Worm (Caenorhabditis elegans) whole organism, L3 larva: Measurements from ENCODE around the gene pho-7.
A peak's percentile ranks its signal among the peaks of the same experiment; 100 is the strongest.

Experiments used
- R02D3.7 ChIP-seq: fragments of 150-350 bp; optimal IDR thresholded peaks from 2 replicates; lab custom pipeline; 2014; ENCODE audit warnings: missing biosample characterization, missing genetic modification characterization
- ZK546.5 ChIP-seq: sonication (generic microtip); optimal IDR thresholded peaks from 2 replicates; lab custom pipeline; 2017; ENCODE audit warnings: missing biosample characterization, missing genetic modification characterization
- ama-1 ChIP-seq: fragments of 150-350 bp; optimal IDR thresholded peaks from 2 replicates; lab custom pipeline; 2018
- ceh-16 ChIP-seq: sonication (generic microtip); optimal IDR thresholded peaks from 2 replicates; lab custom pipeline; 2017; ENCODE audit warnings: missing biosample characterization, missing genetic modification characterization
- ceh-28 ChIP-seq: fragments of 150-350 bp; optimal IDR thresholded peaks from 2 replicates; lab custom pipeline; 2014; ENCODE audit warnings: missing biosample characterization, missing genetic modification reagents, missing genetic modification characterization
- ceh-9 ChIP-seq: sonication (generic microtip); optimal IDR thresholded peaks from 2 replicates; lab custom pipeline; 2018; ENCODE audit warnings: missing biosample characterization, missing genetic modification characterization
- daf-12 ChIP-seq: fragments of 150-350 bp; optimal IDR thresholded peaks from 2 replicates; lab custom pipeline; 2014; ENCODE audit warnings: missing biosample characterization, missing genetic modification reagents, missing genetic modification characterization
- egl-5 ChIP-seq: fragments of 150-350 bp; optimal IDR thresholded peaks from 2 replicates; lab custom pipeline; 2017; ENCODE audit warnings: missing biosample characterization, missing genetic modification reagents, missing genetic modification characterization, inconsistent platforms
- elt-1 ChIP-seq: fragments of 150-350 bp; optimal IDR thresholded peaks from 2 replicates; lab custom pipeline; 2014; ENCODE audit warnings: missing biosample characterization, missing genetic modification characterization
- elt-2 ChIP-seq: sonication (generic microtip); optimal IDR thresholded peaks from 2 replicates; lab custom pipeline; 2016; ENCODE audit warnings: missing genetic modification reagents, mild to moderate bottlenecking, missing genetic modification characterization, missing compliant biosample characterization
- elt-3 ChIP-seq, 3 experiments: fragments of 150-350 bp in 1 of 3; sonication (generic microtip) in 2 of 3; optimal IDR thresholded peaks; 2 replicates in 2 of 3; 4 replicates in 1 of 3; lab custom pipeline; 2014 to 2017; ENCODE audit warnings: missing biosample characterization in 3 of 3, missing genetic modification characterization in 3 of 3
- eor-1 ChIP-seq, 2 experiments: fragments of 150-350 bp; optimal IDR thresholded peaks; 2 replicates each; lab custom pipeline; 2014 to 2018; ENCODE audit warnings: missing biosample characterization in 2 of 2, missing genetic modification characterization in 2 of 2
- fkh-10 ChIP-seq: sonication (generic microtip); optimal IDR thresholded peaks from 2 replicates; lab custom pipeline; 2017; ENCODE audit warnings: missing biosample characterization, missing genetic modification reagents, missing genetic modification characterization
- fkh-2 ChIP-seq: fragments of 150-350 bp; optimal IDR thresholded peaks from 2 replicates; lab custom pipeline; 2014; ENCODE audit warnings: missing biosample characterization, missing genetic modification reagents, missing genetic modification characterization
- fos-1 ChIP-seq: fragments of 150-350 bp; optimal IDR thresholded peaks from 2 replicates; lab custom pipeline; 2014; ENCODE audit warnings: missing biosample characterization, missing genetic modification characterization
- hmg-11 ChIP-seq: sonication (generic microtip); optimal IDR thresholded peaks from 2 replicates; lab custom pipeline; 2016; ENCODE audit warnings: missing genetic modification characterization, missing compliant biosample characterization
- jun-1 ChIP-seq: fragments of 150-350 bp; optimal IDR thresholded peaks from 2 replicates; lab custom pipeline; 2014; ENCODE audit warnings: missing biosample characterization, missing genetic modification reagents, missing genetic modification characterization
- lin-15B ChIP-seq: fragments of 150-350 bp; optimal IDR thresholded peaks from 2 replicates; lab custom pipeline; 2014; ENCODE audit warnings: missing biosample characterization, missing genetic modification characterization
- lin-39 ChIP-seq: fragments of 150-350 bp; optimal IDR thresholded peaks from 2 replicates; lab custom pipeline; 2018; ENCODE audit warnings: missing biosample characterization, missing genetic modification reagents, missing genetic modification characterization
- lsy-12 ChIP-seq: sonication (generic microtip); optimal IDR thresholded peaks from 2 replicates; lab custom pipeline; 2016; ENCODE audit warnings: mild to moderate bottlenecking, missing genetic modification characterization, missing compliant biosample characterization
- mdl-1 ChIP-seq: fragments of 150-350 bp; optimal IDR thresholded peaks from 2 replicates; lab custom pipeline; 2014; ENCODE audit warnings: missing biosample characterization, missing genetic modification characterization
- mml-1 ChIP-seq: fragments of 150-350 bp; sonication (generic microtip); optimal IDR thresholded peaks from 3 replicates; lab custom pipeline; 2014; ENCODE audit warnings: missing biosample characterization, missing genetic modification characterization
- nfya-1 ChIP-seq: sonication (generic microtip); optimal IDR thresholded peaks from 2 replicates; lab custom pipeline; 2017; ENCODE audit warnings: missing genetic modification characterization, mild to moderate bottlenecking, missing compliant biosample characterization, antibody characterized with exemption, moderate library complexity; ENCODE audit not compliant: insufficient read depth
- nhr-11 ChIP-seq: fragments of 150-350 bp; optimal IDR thresholded peaks from 2 replicates; lab custom pipeline; 2014; ENCODE audit warnings: missing biosample characterization, missing genetic modification characterization
- nhr-12 ChIP-seq: fragments of 150-350 bp; optimal IDR thresholded peaks from 2 replicates; lab custom pipeline; 2014; ENCODE audit warnings: missing biosample characterization, missing genetic modification characterization
- nhr-23 ChIP-seq: fragments of 150-350 bp; optimal IDR thresholded peaks from 2 replicates; lab custom pipeline; 2014; ENCODE audit warnings: missing biosample characterization, missing genetic modification reagents, missing genetic modification characterization
- nhr-237 ChIP-seq: fragments of 150-350 bp; optimal IDR thresholded peaks from 2 replicates; lab custom pipeline; 2014; ENCODE audit warnings: missing biosample characterization, missing genetic modification characterization
- nhr-25 ChIP-seq: sonication (generic microtip); optimal IDR thresholded peaks from 2 replicates; lab custom pipeline; 2017; ENCODE audit warnings: missing biosample characterization, missing genetic modification characterization
- nhr-28 ChIP-seq: fragments of 150-350 bp; optimal IDR thresholded peaks from 2 replicates; lab custom pipeline; 2014; ENCODE audit warnings: missing biosample characterization, missing genetic modification characterization
- nhr-43 ChIP-seq: sonication (generic microtip); optimal IDR thresholded peaks from 2 replicates; lab custom pipeline; 2016; ENCODE audit warnings: mild to moderate bottlenecking, missing genetic modification characterization, missing compliant biosample characterization; ENCODE audit not compliant: poor library complexity, severe bottlenecking
- nhr-67 ChIP-seq: fragments of 150-350 bp; optimal IDR thresholded peaks from 2 replicates; lab custom pipeline; 2014; ENCODE audit warnings: missing biosample characterization, missing genetic modification characterization
- nhr-76 ChIP-seq: fragments of 150-350 bp; sonication (generic microtip); optimal IDR thresholded peaks from 5 replicates; lab custom pipeline; 2014; ENCODE audit warnings: missing biosample characterization, missing genetic modification characterization
- pha-4 ChIP-seq: fragments of 150-350 bp; optimal IDR thresholded peaks from 2 replicates; lab custom pipeline; 2014; ENCODE audit warnings: missing biosample characterization, missing genetic modification reagents, missing genetic modification characterization
- pqm-1 ChIP-seq: fragments of 150-350 bp; optimal IDR thresholded peaks from 2 replicates; lab custom pipeline; 2017; ENCODE audit warnings: missing biosample characterization, missing genetic modification characterization, inconsistent platforms
- skn-1 ChIP-seq: fragments of 150-350 bp; optimal IDR thresholded peaks from 2 replicates; lab custom pipeline; 2014; ENCODE audit warnings: missing biosample characterization, missing genetic modification characterization
- snpc-4 ChIP-seq: fragments of 150-350 bp; optimal IDR thresholded peaks from 2 replicates; lab custom pipeline; 2014; ENCODE audit warnings: missing biosample characterization, missing genetic modification characterization
- tbx-2 ChIP-seq: sonication (generic microtip); optimal IDR thresholded peaks from 2 replicates; lab custom pipeline; 2016; ENCODE audit warnings: mild to moderate bottlenecking, missing genetic modification characterization, missing compliant biosample characterization
- unc-62 ChIP-seq: fragments of 150-350 bp; sonication (generic microtip); optimal IDR thresholded peaks from 4 replicates; lab custom pipeline; 2014; ENCODE audit warnings: missing biosample characterization, missing genetic modification reagents, missing genetic modification characterization
- zag-1 ChIP-seq: fragments of 150-350 bp; optimal IDR thresholded peaks from 2 replicates; lab custom pipeline; 2014; ENCODE audit warnings: missing biosample characterization, missing genetic modification characterization
- ztf-11 ChIP-seq: fragments of 150-350 bp; optimal IDR thresholded peaks from 2 replicates; lab custom pipeline; 2014; ENCODE audit warnings: missing biosample characterization, missing genetic modification characterization
- ztf-4 ChIP-seq: fragments of 150-350 bp; optimal IDR thresholded peaks from 2 replicates; lab custom pipeline; 2014; ENCODE audit warnings: missing biosample characterization, missing genetic modification characterization

Gene pho-7

ce11 chrX:10902723-10903322 lies 38.3 kb downstream of the pho-7 start, which contains the start of gene acbp-3:
Gene acbp-3 (plus strand): TSS chrX:10903272.
- no peak for TF ChIP-seq nfya-1 (tag; lab: Kevin White, UChicago)
- TF ChIP-seq mml-1 (tag; lab: Kevin White, UChicago): no peak
- peak; percentile 84 for TF ChIP-seq nhr-23 (tag; lab: Kevin White, UChicago)
- TF ChIP-seq ama-1 (lab: Kevin White, UChicago): no peak

ce11 chrX:10901766-10902165 lies 39.4 kb downstream of the pho-7 start:
- TF ChIP-seq nhr-67 (tag; lab: Kevin White, UChicago) (no peak), tbx-2 (tag; lab: Kevin White, UChicago) (no peak), jun-1 (peak; percentile 31), pha-4 (peak; percentile 16), ztf-4 (no peak), pqm-1 (tag; lab: Kevin White, UChicago) (peak; percentile 92), elt-2 (tag; lab: Kevin White, UChicago) (peak; percentile 90), elt-1 (tag; lab: Kevin White, UChicago) (no peak), nhr-76 (no peak), nhr-23 (tag; lab: Kevin White, UChicago) (no peak)

- peak; percentile 48 for TF ChIP-seq fkh-10 (GFP tag; lab: Kevin White, UChicago)
- TF ChIP-seq egl-5 (tag; lab: Kevin White, UChicago): peak; percentile 81
- TF ChIP-seq lin-39 (tag; lab: Kevin White, UChicago): peak; percentile 64
- TF ChIP-seq nhr-12 (tag; lab: Kevin White, UChicago): no peak
- no peak for TF ChIP-seq nhr-67 (tag; lab: Kevin White, UChicago)
- TF ChIP-seq mdl-1 (tag; lab: Kevin White, UChicago): peak; percentile 39
- TF ChIP-seq pha-4: peak; percentile 23
- TF ChIP-seq nfya-1 (tag; lab: Kevin White, UChicago): peak; percentile 66
- TF ChIP-seq lsy-12 (tag; lab: Kevin White, UChicago): peak; percentile 11
- TF ChIP-seq nhr-76: no peak
- TF ChIP-seq snpc-4 (tag; lab: Kevin White, UChicago): peak; percentile 28
- TF ChIP-seq pqm-1 (tag; lab: Kevin White, UChicago): no peak
- TF ChIP-seq lin-15B: peak; percentile 33
- no peak for TF ChIP-seq R02D3.7 (tag; lab: Kevin White, UChicago)
- TF ChIP-seq ceh-28: peak; percentile 6
- no peak for TF ChIP-seq mml-1 (tag; lab: Kevin White, UChicago)
- TF ChIP-seq hmg-11: peak; percentile 11
- peak; percentile 40 for TF ChIP-seq fkh-2 (tag; lab: Kevin White, UChicago)
- peak; percentile 6 for TF ChIP-seq nhr-43 (tag; lab: Kevin White, UChicago)
- TF ChIP-seq elt-3 (tag; optimal IDR thresholded peaks at IDR 0.05; lab: Kevin White, UChicago): no peak
- TF ChIP-seq zag-1: no peak
These were observed 40.2 kb downstream of the pho-7 start for ce11 chrX:10900952-10901351.

ce11 chrX:10900079-10900724 lies 41.0 kb downstream of the pho-7 start, which contains the start of gene suca-1:
Gene suca-1 (minus strand): TSS chrX:10900114.
- TF ChIP-seq nhr-237 (tag; lab: Kevin White, UChicago) (no peak), ama-1 (lab: Kevin White, UChicago) (no peak), ZK546.5 (no peak), tbx-2 (tag; lab: Kevin White, UChicago) (no peak), nhr-12 (tag; lab: Kevin White, UChicago) (no peak), skn-1 (tag; lab: Kevin White, UChicago) (no peak), pqm-1 (tag; lab: Kevin White, UChicago) (no peak), snpc-4 (tag; lab: Kevin White, UChicago) (peak; percentile 4), ztf-4 (no peak), nhr-28 (no peak), elt-3 (tag; optimal IDR thresholded peaks at IDR 0.05; lab: Kevin White, UChicago) (no peak), nhr-25 (tag; lab: Kevin White, UChicago) (peak; percentile 67), nhr-23 (tag; lab: Kevin White, UChicago) (peak; percentile 44), hmg-11 (peak; percentile 39), ceh-9 (tag; lab: Kevin White, UChicago) (no peak), elt-1 (tag; lab: Kevin White, UChicago) (no peak), egl-5 (tag; lab: Kevin White, UChicago) (peak; percentile 36), ztf-11 (tag; lab: Kevin White, UChicago) (no peak), fos-1 (no peak), R02D3.7 (tag; lab: Kevin White, UChicago) (no peak), fkh-2 (tag; lab: Kevin White, UChicago) (no peak), unc-62 (GFP tag; lab: Kevin White, UChicago) (no peak), lin-15B (no peak), zag-1 (no peak), nhr-43 (tag; lab: Kevin White, UChicago) (peak; percentile 11), lsy-12 (tag; lab: Kevin White, UChicago) (no peak), ceh-28 (no peak), jun-1 (no peak), eor-1 (tag; optimal IDR thresholded peaks at IDR 0.05; lab: Kevin White, UChicago) (no peak), fkh-10 (GFP tag; lab: Kevin White, UChicago) (no peak), daf-12 (tag; lab: Kevin White, UChicago) (no peak), ceh-16 (no peak), lin-39 (tag; lab: Kevin White, UChicago) (no peak), nhr-67 (tag; lab: Kevin White, UChicago) (no peak), mdl-1 (tag; lab: Kevin White, UChicago) (no peak), nhr-76 (no peak), nhr-11 (tag; lab: Kevin White, UChicago) (no peak)
